Worm (Caenorhabditis elegans) whole organism, early embryonic: ENCODE measurements around the gene ZK1248.11.

ENCODE experiments used
- F13C5.2 ChIP-seq: sonication (generic microtip); optimal IDR thresholded peaks from 2 replicates; lab custom pipeline; 2017; ENCODE audit warnings: mild to moderate bottlenecking, missing genetic modification characterization, inconsistent platforms, missing compliant biosample characterization
- ama-1 ChIP-seq: fragments of 150-350 bp; optimal IDR thresholded peaks from 2 replicates; lab custom pipeline; 2014
- ceh-36 ChIP-seq: sonication (generic microtip); optimal IDR thresholded peaks from 2 replicates; lab custom pipeline; 2016; ENCODE audit warnings: missing genetic modification characterization, inconsistent platforms, missing compliant biosample characterization
- ets-7 ChIP-seq: sonication (generic microtip); optimal IDR thresholded peaks from 2 replicates; lab custom pipeline; 2016; ENCODE audit warnings: missing genotype, missing genetic modification characterization, missing compliant biosample characterization
- pes-1 ChIP-seq: fragments of 200-800 bp; sonication (Bioruptor generic); IDR thresholded peaks from 2 replicates; pipeline ENCODE4 v1.3.6; 2022; ENCODE audit warnings: missing genetic modification reagents, missing genetic modification characterization, missing compliant biosample characterization

- TF ChIP-seq F13C5.2 (tag; lab: Kevin White, UChicago) = no peak
- no peak for TF ChIP-seq ceh-36 (tag; lab: Kevin White, UChicago)
- TF ChIP-seq ama-1 = no peak
- no peak for TF ChIP-seq pes-1
- TF ChIP-seq ets-7 = no peak
These were observed 25.7 kb upstream of the ZK1248.11 start, which contains the start of gene H41C03.1 for ce11 chrII:5854122-5854521.
